Fruit fly (Drosophila melanogaster): ENCODE results near the gene Nipsnap.

Nipsnap gene

DNA sequence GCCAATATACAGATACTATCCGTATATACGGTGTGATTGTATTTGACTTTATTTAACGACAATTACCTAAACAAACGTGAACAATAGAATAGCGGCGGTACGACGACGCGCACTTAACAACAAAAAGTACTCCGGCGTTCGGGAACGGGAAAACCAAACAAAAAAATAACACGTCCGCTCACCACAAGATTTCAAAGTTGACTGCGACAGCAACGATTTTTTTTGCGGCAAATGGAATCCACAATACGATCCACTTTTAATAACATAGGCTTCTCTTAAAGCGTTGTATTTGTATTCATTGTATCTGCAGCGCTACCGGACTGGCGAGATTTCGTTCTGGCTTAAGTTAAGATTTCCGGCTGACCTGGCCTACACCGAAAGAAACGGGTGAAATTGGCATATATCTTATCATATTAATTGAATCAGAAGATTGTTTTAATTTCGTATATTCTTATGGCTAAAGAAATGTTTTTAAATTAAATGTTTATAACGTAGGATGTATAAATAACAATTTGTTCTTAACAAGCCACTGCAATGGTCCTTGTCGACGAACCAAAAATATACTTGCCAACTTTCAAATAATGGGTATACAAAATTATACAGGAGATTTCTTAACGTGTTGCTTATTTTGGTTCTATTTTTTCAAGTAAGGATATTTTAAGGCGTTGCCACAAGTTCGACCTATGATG lies 31.5 kb upstream of the Nipsnap start, which contains the start of the genes CG42353 and CG42354 (continued):
- TF ChIP-seq Gug (GFP tag; IDR thresholded peaks at IDR 0.05) = peak; percentile 89
- TF ChIP-seq CG7271 (tag; optimal IDR thresholded peaks at IDR 0.05) = peak; percentile 80
- TF ChIP-seq jumu (GFP tag; optimal IDR thresholded peaks at IDR 0.05) = peak; percentile 45
- TF ChIP-seq Oaz (GFP tag; IDR thresholded peaks at IDR 0.05) = peak; percentile 90
- peak; percentile 18 for TF ChIP-seq grn (GFP tag; optimal IDR thresholded peaks at IDR 0.05)
- peak; percentile 91 for TF ChIP-seq Atf3 (GFP tag; optimal IDR thresholded peaks at IDR 0.05)
- TF ChIP-seq CG6689 (GFP tag; IDR thresholded peaks at IDR 0.05) = peak; percentile 95
- no peak for TF ChIP-seq inv (GFP tag; IDR thresholded peaks at IDR 0.05; ENCODE audit: partially characterized antibody)
- TF ChIP-seq salm (tag; optimal IDR thresholded peaks at IDR 0.05) = peak; percentile 92
- TF ChIP-seq CG9817 (tag; optimal IDR thresholded peaks at IDR 0.05) = peak; percentile 94
- TF ChIP-seq abd-A (tag; optimal IDR thresholded peaks at IDR 0.05) = peak; percentile 50
- TF ChIP-seq Elba2 (GFP tag; optimal IDR thresholded peaks at IDR 0.05) = peak; percentile 63
- peak; percentile 98 for TF ChIP-seq CG18262 (tag; optimal IDR thresholded peaks at IDR 0.05)
- peak; percentile 84 for TF ChIP-seq CG13123 (GFP tag; optimal IDR thresholded peaks at IDR 0.05)
- peak; percentile 82 for TF ChIP-seq CG1024 (GFP tag; IDR thresholded peaks at IDR 0.05)
- TF ChIP-seq CG8944 (GFP tag; optimal IDR thresholded peaks at IDR 0.05) = peak; percentile 88
- TF ChIP-seq bbx (GFP tag; IDR thresholded peaks at IDR 0.05; ENCODE audit: partially characterized antibody) = peak; percentile 66
- peak; percentile 88 for TF ChIP-seq CG4730 (GFP tag; IDR thresholded peaks at IDR 0.05)
- TF ChIP-seq Gsc (GFP tag; IDR thresholded peaks at IDR 0.05) = peak; percentile 91
- peak; percentile 83 for TF ChIP-seq CG11696 (GFP tag; IDR thresholded peaks at IDR 0.05)
- peak; percentile 97 for TF ChIP-seq gsb-n (tag; optimal IDR thresholded peaks at IDR 0.05)
- peak; percentile 88 for TF ChIP-seq ap (GFP tag; IDR thresholded peaks at IDR 0.05)
- TF ChIP-seq CG6813 (GFP tag; optimal IDR thresholded peaks at IDR 0.05) = peak; percentile 94
- peak; percentile 88 for TF ChIP-seq CG31388 (GFP tag; optimal IDR thresholded peaks at IDR 0.05)
- TF ChIP-seq Sin3A (optimal IDR thresholded peaks at IDR 0.05) = no peak
- peak; percentile 94 for TF ChIP-seq Atf6 (GFP tag; IDR thresholded peaks at IDR 0.05)
- peak; percentile 90 for TF ChIP-seq CG8359 (GFP tag; optimal IDR thresholded peaks at IDR 0.05; ENCODE audit: borderline replicate concordance)
- peak; percentile 87 for TF ChIP-seq CG4617 (GFP tag; optimal IDR thresholded peaks at IDR 0.05; ENCODE audit: borderline replicate concordance)
- TF ChIP-seq CG14860 (GFP tag; IDR thresholded peaks at IDR 0.05; ENCODE audit: partially characterized antibody) = no peak
- peak; percentile 97 for TF ChIP-seq CG13424 (tag; optimal IDR thresholded peaks at IDR 0.05)
- peak; percentile 76 for TF ChIP-seq Adf1 (GFP tag; IDR thresholded peaks at IDR 0.05)
- peak; percentile 93 for TF ChIP-seq CG12942 (GFP tag; optimal IDR thresholded peaks at IDR 0.05)
- TF ChIP-seq kah (GFP tag; optimal IDR thresholded peaks at IDR 0.05) = peak; percentile 75
- TF ChIP-seq B-H2 (GFP tag; optimal IDR thresholded peaks at IDR 0.05) = peak; percentile 94
- peak; percentile 96 for TF ChIP-seq CG18476 (GFP tag; optimal IDR thresholded peaks at IDR 0.05)
- TF ChIP-seq CG9797 (GFP tag; optimal IDR thresholded peaks at IDR 0.05) = peak; percentile 43
- TF ChIP-seq CG13287 (GFP tag; IDR thresholded peaks at IDR 0.05; ENCODE audit: partially characterized antibody) = no peak
- TF ChIP-seq CG10267 (tag; optimal IDR thresholded peaks at IDR 0.05) = peak; percentile 94
- peak; percentile 98 for TF ChIP-seq CoRest (tag; optimal IDR thresholded peaks at IDR 0.05)
- TF ChIP-seq org-1 (GFP tag; optimal IDR thresholded peaks at IDR 0.05) = peak; percentile 93
- TF ChIP-seq HLH3B (GFP tag; IDR thresholded peaks at IDR 0.05) = peak; percentile 94
- TF ChIP-seq CG4854 (GFP tag; optimal IDR thresholded peaks at IDR 0.05) = peak; percentile 92
- TF ChIP-seq CG10431 (GFP tag; optimal IDR thresholded peaks at IDR 0.05) = peak; percentile 85
- no peak for TF ChIP-seq CG8478 (optimal IDR thresholded peaks at IDR 0.05)
- TF ChIP-seq CG31441 (GFP tag; IDR thresholded peaks at IDR 0.05) = peak; percentile 91
- TF ChIP-seq phol (tag; optimal IDR thresholded peaks at IDR 0.05) = peak; percentile 98
- TF ChIP-seq CG17359 (tag; optimal IDR thresholded peaks at IDR 0.05) = peak; percentile 96
- peak; percentile 90 for TF ChIP-seq ssp (GFP tag; IDR thresholded peaks at IDR 0.05)
- peak; percentile 83 for TF ChIP-seq CG5180 (GFP tag; optimal IDR thresholded peaks at IDR 0.05)
- peak; percentile 14; the same call in 1 of the 2 replicates for TF ChIP-seq aop (GFP tag; IDR thresholded peaks at IDR 0.05)

All from whole organism, embryonic.